Worm (Caenorhabditis elegans) whole organism, early embryonic: Measurements from ENCODE around the gene oac-48.
"Not testable (repeated sequence)": the region's sequence is repeated elsewhere in the genome, so short reads cannot be mapped to it uniquely, and the experiment has no call there.

Source experiments
- B0310.2 ChIP-seq: sonication (generic microtip); optimal IDR thresholded peaks from 2 replicates; lab custom pipeline; 2016; ENCODE audit warnings: mild to moderate bottlenecking, missing genetic modification characterization, missing compliant biosample characterization
- F13C5.2 ChIP-seq: sonication (generic microtip); optimal IDR thresholded peaks from 2 replicates; lab custom pipeline; 2017; ENCODE audit warnings: mild to moderate bottlenecking, missing genetic modification characterization, inconsistent platforms, missing compliant biosample characterization
- aly-1 ChIP-seq: sonication (generic microtip); optimal IDR thresholded peaks from 2 replicates; lab custom pipeline; 2016; ENCODE audit warnings: missing genetic modification characterization, missing compliant biosample characterization
- ama-1 ChIP-seq: fragments of 150-350 bp; optimal IDR thresholded peaks from 2 replicates; lab custom pipeline; 2014
- ceh-13 ChIP-seq: fragments of 200-800 bp; sonication (Bioruptor generic); optimal IDR thresholded peaks from 2 replicates; lab custom pipeline; 2018; ENCODE audit warnings: mild to moderate bottlenecking, missing genetic modification characterization, missing compliant biosample characterization
- ceh-36 ChIP-seq: sonication (generic microtip); optimal IDR thresholded peaks from 2 replicates; lab custom pipeline; 2016; ENCODE audit warnings: missing genetic modification characterization, inconsistent platforms, missing compliant biosample characterization
- ets-7 ChIP-seq: sonication (generic microtip); optimal IDR thresholded peaks from 2 replicates; lab custom pipeline; 2016; ENCODE audit warnings: missing genotype, missing genetic modification characterization, missing compliant biosample characterization
- flt-1 ChIP-seq: fragments of 200-800 bp; sonication (Bioruptor generic); IDR thresholded peaks from 2 replicates; pipeline ENCODE4 v1.3.6; 2022; ENCODE audit warnings: missing genetic modification characterization, missing compliant biosample characterization
- hmbx-1 ChIP-seq: sonication (generic microtip); optimal IDR thresholded peaks from 2 replicates; lab custom pipeline; 2016; ENCODE audit warnings: mild to moderate bottlenecking, missing genetic modification characterization, missing compliant biosample characterization
- hmg-4 ChIP-seq: fragments of 200-800 bp; sonication (Bioruptor generic); optimal IDR thresholded peaks from 2 replicates; lab custom pipeline; 2018; ENCODE audit warnings: mild to moderate bottlenecking, missing genetic modification characterization, missing compliant biosample characterization
- hnd-1 ChIP-seq: sonication (generic microtip); optimal IDR thresholded peaks from 2 replicates; lab custom pipeline; 2016; ENCODE audit warnings: missing genetic modification characterization, missing compliant biosample characterization
- pes-1 ChIP-seq: fragments of 200-800 bp; sonication (Bioruptor generic); IDR thresholded peaks from 2 replicates; pipeline ENCODE4 v1.3.6; 2022; ENCODE audit warnings: missing genetic modification reagents, missing genetic modification characterization, missing compliant biosample characterization
- scrt-1 ChIP-seq: fragments of 200-800 bp; sonication (Bioruptor generic); IDR thresholded peaks from 2 replicates; pipeline ENCODE4 v1.3.6; 2022; ENCODE audit warnings: missing genetic modification characterization, missing compliant biosample characterization
- sea-1 ChIP-seq: fragments of 200-800 bp; sonication (Bioruptor generic); conservative IDR thresholded peaks from 2 replicates; pipeline ENCODE4 v1.3.6; 2022; ENCODE audit warnings: missing genetic modification characterization, missing compliant biosample characterization
- tbx-11 ChIP-seq: fragments of 200-800 bp; sonication (Bioruptor generic); IDR thresholded peaks from 2 replicates; pipeline ENCODE4 v1.3.6; 2022; ENCODE audit warnings: missing genetic modification characterization, missing compliant biosample characterization
- tbx-37 ChIP-seq: fragments of 200-800 bp; sonication (Bioruptor generic); conservative IDR thresholded peaks from 2 replicates; pipeline ENCODE4 v1.3.6; 2022; ENCODE audit warnings: missing genetic modification reagents, missing genetic modification characterization, missing compliant biosample characterization
- tra-4 ChIP-seq: sonication (generic microtip); optimal IDR thresholded peaks from 2 replicates; lab custom pipeline; 2017; ENCODE audit warnings: missing genetic modification characterization, missing compliant biosample characterization

oac-48 gene

DNA sequence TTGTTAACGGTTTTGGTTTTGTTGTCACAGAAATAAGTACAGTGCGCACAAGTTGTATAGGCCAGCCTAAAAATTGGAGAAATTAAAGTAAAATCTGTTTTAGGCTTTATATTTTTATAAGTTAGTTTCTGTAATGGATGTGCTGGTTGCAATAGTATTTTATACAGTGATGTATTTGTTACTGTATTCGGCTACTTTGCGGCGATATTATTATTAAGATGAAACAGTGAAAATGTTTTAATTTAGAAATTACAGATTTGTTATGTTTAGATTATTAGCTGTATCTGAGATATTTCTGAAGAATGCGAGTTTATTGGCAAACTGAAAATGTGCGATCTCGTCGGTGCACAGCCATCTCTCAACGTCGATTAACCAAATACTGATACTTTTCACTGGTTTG, 26.0 kb upstream of the oac-48 start, which contains the start of gene ule-4:
ule-4 (minus strand) TSS at position 101 of the 400 bp plus-strand sequence.
- TF ChIP-seq ceh-13 (GFP tag; lab: Kevin White, UChicago), result no peak
- no peak for TF ChIP-seq tra-4
- TF ChIP-seq ama-1 (lab: Kevin White, UChicago), result no peak
- TF ChIP-seq scrt-1 (GFP tag; lab: Robert Waterston, UW), result no peak
- TF ChIP-seq hmg-4, result no peak
- TF ChIP-seq hmbx-1 (tag; lab: Kevin White, UChicago), result no peak
- no peak for TF ChIP-seq aly-1 (tag; lab: Kevin White, UChicago)
- no peak for TF ChIP-seq ets-7 (tag; lab: Kevin White, UChicago)
- no peak for TF ChIP-seq sea-1 (GFP tag; lab: Robert Waterston, UW)
- no peak for TF ChIP-seq tbx-11 (GFP tag; lab: Robert Waterston, UW)
- no peak for TF ChIP-seq pes-1 (GFP tag; lab: Robert Waterston, UW)
- TF ChIP-seq B0310.2, result no peak
- no peak for TF ChIP-seq flt-1 (GFP tag; lab: Robert Waterston, UW)
- TF ChIP-seq hnd-1 (tag; lab: Kevin White, UChicago), result no peak
- no peak for TF ChIP-seq tbx-37 (GFP tag; lab: Robert Waterston, UW)

ce11 chrIV:13649126-13649525, 24.5 kb upstream of the oac-48 start, which contains the start of gene C08F11.10:
C08F11.10 (minus strand) TSS chrIV:13649226.
- TF ChIP-seq ama-1 (lab: Kevin White, UChicago) (no peak), aly-1 (tag; lab: Kevin White, UChicago) (no peak), hmbx-1 (tag; lab: Kevin White, UChicago) (no peak), ets-7 (tag; lab: Kevin White, UChicago) (no peak), ceh-13 (GFP tag; lab: Kevin White, UChicago) (no peak), sea-1 (GFP tag; lab: Robert Waterston, UW) (no peak), tra-4 (no peak), scrt-1 (GFP tag; lab: Robert Waterston, UW) (no peak), flt-1 (GFP tag; lab: Robert Waterston, UW) (no peak)

- TF ChIP-seq ama-1 (lab: Kevin White, UChicago), result no peak
- no peak for TF ChIP-seq ceh-13 (GFP tag; lab: Kevin White, UChicago)
- TF ChIP-seq F13C5.2 (tag; lab: Kevin White, UChicago), result no peak
- TF ChIP-seq sea-1 (GFP tag; lab: Robert Waterston, UW), result no peak
These were observed 23.4 kb upstream of the oac-48 start, which contains the start of gene C08F11.17 for ce11 chrIV:13650238-13650637. C08F11.17 (minus strand) TSS chrIV:13650338.

ce11 chrIV:13651411-13651810, 22.2 kb upstream of the oac-48 start, which contains the start of gene C08F11.12:
C08F11.12 (minus strand) TSS chrIV:13651511.
- not testable (repeated sequence) for TF ChIP-seq hmg-4; pes-1 (GFP tag; lab: Robert Waterston, UW); sea-1 (GFP tag; lab: Robert Waterston, UW)

DNA sequence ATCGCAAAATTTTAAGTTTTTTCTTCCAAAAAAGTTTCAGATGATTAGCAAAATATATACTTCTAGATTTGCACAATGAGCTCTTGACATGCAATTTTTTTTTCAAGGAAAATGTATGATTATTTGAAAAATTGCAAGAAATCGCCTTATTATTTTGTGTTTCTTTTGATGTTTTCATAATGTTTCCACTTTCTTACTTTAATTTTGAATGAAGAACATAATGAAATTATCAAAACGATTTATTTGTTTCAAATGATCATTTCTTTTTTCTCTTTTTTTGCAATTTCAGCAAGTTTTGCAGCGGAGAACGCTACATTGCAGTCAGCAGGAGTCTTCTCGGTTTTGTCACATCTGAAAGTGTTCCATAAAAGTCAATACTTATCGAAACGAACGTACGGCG, 21.6 kb upstream of the oac-48 start, which contains the start of gene Y45F10C.6:
Y45F10C.6 (plus strand) TSS at position 301 of the 400 bp plus-strand sequence.
- TF ChIP-seq ceh-13 (GFP tag; lab: Kevin White, UChicago); F13C5.2 (tag; lab: Kevin White, UChicago); hmg-4: not testable (repeated sequence)

DNA sequence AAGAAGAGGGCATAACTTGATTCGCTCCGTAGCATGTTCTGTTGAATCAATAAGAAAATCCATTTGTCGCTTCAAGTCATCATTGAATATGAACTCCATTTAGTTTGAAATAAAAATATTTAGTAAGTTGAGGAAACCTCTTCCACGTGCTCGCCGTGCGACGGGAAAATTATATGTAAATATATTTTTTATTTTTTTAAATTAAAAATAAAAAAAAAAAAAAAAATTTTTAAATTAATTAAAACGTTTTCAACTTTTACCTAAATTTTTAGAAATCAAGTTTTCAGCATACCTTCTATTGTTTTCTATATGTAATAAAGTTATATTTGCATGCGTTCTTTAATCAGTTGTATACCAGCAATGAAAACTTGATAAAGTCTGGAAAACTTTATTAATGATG, 14.2 kb upstream of the oac-48 start, which contains the start of gene Y45F10C.1:
Y45F10C.1 (minus strand) TSS at position 101 of the 400 bp plus-strand sequence.
- not testable (repeated sequence) for TF ChIP-seq hmbx-1 (tag; lab: Kevin White, UChicago); tbx-11 (GFP tag; lab: Robert Waterston, UW); ets-7 (tag; lab: Kevin White, UChicago)

- not testable (repeated sequence) for TF ChIP-seq hmbx-1 (tag; lab: Kevin White, UChicago); F13C5.2 (tag; lab: Kevin White, UChicago); ama-1 (lab: Kevin White, UChicago)
These were observed 11.0 kb upstream of the oac-48 start, which contains the start of gene Y45F10C.2 for ce11 chrIV:13662570-13662969. Y45F10C.2 (minus strand) TSS chrIV:13662670.

DNA sequence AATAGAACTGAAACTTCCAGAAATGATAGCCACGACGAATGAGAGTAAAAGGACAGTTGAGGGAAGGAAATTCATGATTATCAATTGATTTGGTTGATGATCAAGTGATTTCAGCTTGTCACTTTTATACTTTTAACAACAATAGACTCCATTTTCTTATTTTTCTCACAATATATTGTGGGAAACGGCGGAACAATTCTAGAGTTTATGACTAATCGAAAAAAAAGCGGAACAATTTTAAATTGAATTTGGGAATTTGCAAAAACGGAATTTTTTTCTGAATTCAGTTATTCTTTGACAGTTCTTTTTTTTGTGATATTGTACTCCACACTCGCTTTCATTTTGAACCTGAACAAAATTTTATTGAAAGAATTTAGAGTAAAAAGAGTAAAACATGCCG, 9.5 kb upstream of the oac-48 start, which contains the start of gene Y45F10C.4:
Y45F10C.4 (minus strand) TSS at position 101 of the 400 bp plus-strand sequence.
- TF ChIP-seq ama-1 (lab: Kevin White, UChicago), result no peak
- TF ChIP-seq hmg-4, result no peak
- no peak for TF ChIP-seq tbx-37 (GFP tag; lab: Robert Waterston, UW)
- no peak for TF ChIP-seq hnd-1 (tag; lab: Kevin White, UChicago)
- no peak for TF ChIP-seq tbx-11 (GFP tag; lab: Robert Waterston, UW)
- no peak for TF ChIP-seq aly-1 (tag; lab: Kevin White, UChicago)
- TF ChIP-seq scrt-1 (GFP tag; lab: Robert Waterston, UW), result no peak
- no peak for TF ChIP-seq flt-1 (GFP tag; lab: Robert Waterston, UW)
- no peak for TF ChIP-seq ets-7 (tag; lab: Kevin White, UChicago)
- no peak for TF ChIP-seq hmbx-1 (tag; lab: Kevin White, UChicago)
- no peak for TF ChIP-seq B0310.2
- TF ChIP-seq pes-1 (GFP tag; lab: Robert Waterston, UW), result no peak
- no peak for TF ChIP-seq ceh-13 (GFP tag; lab: Kevin White, UChicago)
- TF ChIP-seq sea-1 (GFP tag; lab: Robert Waterston, UW), result no peak
- no peak for TF ChIP-seq ceh-36 (tag; lab: Kevin White, UChicago)
- no peak for TF ChIP-seq F13C5.2 (tag; lab: Kevin White, UChicago)
- no peak for TF ChIP-seq tra-4
